Fruit fly (Drosophila melanogaster): Measurements from ENCODE around the gene CG32462.

- TF ChIP-seq br (GFP tag; optimal IDR thresholded peaks at IDR 0.05): no peak
- TF ChIP-seq tai (GFP tag; optimal IDR thresholded peaks at IDR 0.05): no peak
- TF ChIP-seq Hr78 (GFP tag; optimal IDR thresholded peaks at IDR 0.05): no peak
- no peak for TF ChIP-seq psq (GFP tag; optimal IDR thresholded peaks at IDR 0.05)
- no peak for TF ChIP-seq Dfd (GFP tag; optimal IDR thresholded peaks at IDR 0.05)
Observed at dm6 chr3L:22871845-22872361, 18.6 kb upstream of the CG32462 start, which contains the start of the genes CG11109 and Arf1.

All from whole organism, wandering third instar larva.